Worm (Caenorhabditis elegans) whole organism, late embryonic: ENCODE data around the gene kel-1.

Experiments used
- ceh-2 ChIP-seq: sonication (generic microtip); optimal IDR thresholded peaks from 2 replicates; lab custom pipeline; 2016; ENCODE audit warnings: missing genotype, missing genetic modification characterization, missing compliant biosample characterization
- ceh-45 ChIP-seq: fragments of 200-800 bp; sonication (Bioruptor generic); IDR thresholded peaks from 2 replicates; pipeline ENCODE4 v1.3.6; 2022; ENCODE audit warnings: missing genetic modification reagents, missing genetic modification characterization, missing compliant biosample characterization
- dmd-4 ChIP-seq: sonication (generic microtip); optimal IDR thresholded peaks from 2 replicates; lab custom pipeline; 2016; ENCODE audit warnings: borderline replicate concordance, missing genetic modification characterization, missing compliant biosample characterization
- elt-2 ChIP-seq: sonication (generic microtip); optimal IDR thresholded peaks from 2 replicates; lab custom pipeline; 2016; ENCODE audit warnings: missing genetic modification reagents, missing genetic modification characterization, missing compliant biosample characterization
- fkh-10 ChIP-seq: fragments of 150-350 bp; optimal IDR thresholded peaks from 2 replicates; lab custom pipeline; 2014; ENCODE audit warnings: missing biosample characterization, missing genetic modification reagents, missing genetic modification characterization
- hlh-30 ChIP-seq: sonication (generic microtip); optimal IDR thresholded peaks from 2 replicates; lab custom pipeline; 2017; ENCODE audit warnings: antibody characterized with exemption, missing genetic modification characterization, missing compliant biosample characterization; ENCODE audit not compliant: insufficient read depth
- pqm-1 ChIP-seq: sonication (generic microtip); optimal IDR thresholded peaks from 2 replicates; lab custom pipeline; 2016; ENCODE audit warnings: missing genetic modification characterization, missing compliant biosample characterization
- rnt-1 ChIP-seq: sonication (generic microtip); optimal IDR thresholded peaks from 2 replicates; lab custom pipeline; 2016; ENCODE audit warnings: missing genetic modification characterization, missing compliant biosample characterization
- unc-86 ChIP-seq: sonication (generic microtip); optimal IDR thresholded peaks from 2 replicates; lab custom pipeline; 2016; ENCODE audit warnings: missing genetic modification characterization, missing compliant biosample characterization

DNA sequence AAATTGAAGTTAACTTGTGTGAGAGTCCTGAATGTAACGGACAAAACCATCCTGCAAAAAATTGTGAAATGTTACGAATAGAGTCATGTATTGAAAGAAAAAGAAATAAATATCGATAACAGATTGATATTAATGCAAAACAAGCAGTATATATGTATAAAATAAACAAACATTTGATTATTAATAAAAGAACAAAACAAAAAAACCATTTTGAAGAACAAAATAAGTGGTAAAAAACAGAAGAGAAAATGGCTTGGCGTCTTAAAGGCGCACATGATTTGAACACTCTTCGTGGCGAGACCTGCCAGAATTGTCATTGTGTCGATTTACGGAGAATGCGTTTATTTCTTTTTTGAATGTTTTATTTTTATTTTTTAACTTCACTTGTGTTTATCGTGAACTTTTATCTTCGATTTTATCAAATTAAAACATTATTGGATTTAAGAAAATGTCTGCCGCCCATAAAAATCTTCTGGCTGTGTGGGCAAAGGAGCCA, 36.0 kb upstream of the kel-1 start, which contains the start of the genes rad-23 and rpn-12:
- no peak for TF ChIP-seq pqm-1 (tag; lab: Kevin White, UChicago)
- TF ChIP-seq ceh-2: no peak
- TF ChIP-seq unc-86 (tag; lab: Kevin White, UChicago): no peak
- TF ChIP-seq fkh-10 (GFP tag; lab: Kevin White, UChicago): no peak
- TF ChIP-seq dmd-4: no peak
- TF ChIP-seq ceh-45 (GFP tag; lab: Robert Waterston, UW): no peak
- no peak for TF ChIP-seq elt-2 (tag; lab: Kevin White, UChicago)
- peak; percentile 0 for TF ChIP-seq hlh-30 (tag; lab: Kevin White, UChicago)
- TF ChIP-seq rnt-1 (tag; lab: Kevin White, UChicago): no peak
